Comparison of ENCODE assay signal across 4 worm cellular contexts in the genomic region with DNA sequence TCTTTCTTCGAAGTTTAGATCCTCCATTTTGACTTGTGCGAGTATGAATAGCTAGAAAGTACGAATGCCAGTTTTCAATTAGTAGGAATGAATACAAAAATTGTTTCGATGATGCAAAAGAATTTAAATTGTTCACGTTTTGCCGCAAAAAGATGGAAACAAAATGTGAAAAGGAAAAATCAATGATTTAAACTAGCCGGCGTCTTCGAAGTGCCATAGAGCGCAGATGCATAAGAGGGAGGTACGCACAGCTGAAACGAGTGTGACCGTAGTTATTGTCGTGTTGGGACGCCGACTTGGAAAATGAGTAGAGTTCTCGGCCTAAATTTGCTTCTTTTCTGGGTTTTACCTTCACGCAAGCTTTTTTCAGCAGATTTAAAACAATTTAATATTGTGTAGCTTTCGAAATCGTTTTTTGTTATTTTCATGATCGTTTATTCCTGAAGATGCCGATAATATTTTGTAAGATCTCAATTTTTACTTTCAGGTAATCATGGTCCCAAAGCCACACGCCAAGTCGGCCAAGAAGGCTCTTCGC.
A peak's percentile ranks its signal among the peaks of the same experiment; 100 is the strongest.
TF ChIP-seq lines count a peak whose summit lies in the region.

TSS of gene ify-1 (minus strand) at position 51 of the 538 bp plus-strand sequence.
TSS of gene rpl-22 (plus strand) at position 488 of the 538 bp plus-strand sequence.

TF ChIP-seq in whole organism, L2 larva, 48 proteins besides CTCF, POLR2A, EP300 and RAD21 (continues in another document):
- TF ChIP-seq nhr-77 (tag; optimal IDR thresholded peaks at IDR 0.05; lab: Kevin White, UChicago) (peak; percentile 76), nhr-12 (tag; optimal IDR thresholded peaks at IDR 0.05; lab: Kevin White, UChicago) (no peak), unc-62 (GFP tag; optimal IDR thresholded peaks at IDR 0.05; lab: Kevin White, UChicago) (peak; percentile 47), elt-3 (tag; optimal IDR thresholded peaks at IDR 0.05; lab: Kevin White, UChicago) (no peak), gmeb-1 (tag; optimal IDR thresholded peaks at IDR 0.05; lab: Kevin White, UChicago) (peak; percentile 95), skn-1 (tag; optimal IDR thresholded peaks at IDR 0.05; lab: Kevin White, UChicago) (no peak), R02D3.7 (tag; optimal IDR thresholded peaks at IDR 0.05; lab: Kevin White, UChicago) (peak; percentile 43), nhr-25 (tag; optimal IDR thresholded peaks at IDR 0.05; lab: Kevin White, UChicago) (peak; percentile 95), nhr-129 (tag; optimal IDR thresholded peaks at IDR 0.05; lab: Kevin White, UChicago) (peak; percentile 98), alr-1 (tag; optimal IDR thresholded peaks at IDR 0.05; lab: Kevin White, UChicago) (no peak), nhr-11 (tag; optimal IDR thresholded peaks at IDR 0.05; lab: Kevin White, UChicago) (peak; percentile 37), unc-39 (tag; optimal IDR thresholded peaks at IDR 0.05; lab: Kevin White, UChicago) (no peak), blmp-1 (tag; optimal IDR thresholded peaks at IDR 0.05; lab: Kevin White, UChicago; ENCODE audit: insufficient read depth) (peak; percentile 86), nhr-237 (tag; optimal IDR thresholded peaks at IDR 0.05; lab: Kevin White, UChicago) (no peak), lsy-2 (tag; optimal IDR thresholded peaks at IDR 0.05; lab: Kevin White, UChicago) (peak; percentile 98 to 100), elt-1 (tag; optimal IDR thresholded peaks at IDR 0.05; lab: Kevin White, UChicago) (no peak), ztf-11 (tag; optimal IDR thresholded peaks at IDR 0.05; lab: Kevin White, UChicago) (no peak), ama-1 (optimal IDR thresholded peaks at IDR 0.05; lab: Kevin White, UChicago) (peak; percentile 71), F13H6.1 (tag; optimal IDR thresholded peaks at IDR 0.05; lab: Kevin White, UChicago) (peak; percentile 92), fos-1 (tag; optimal IDR thresholded peaks at IDR 0.05; lab: Kevin White, UChicago) (peak; percentile 83), ztf-1 (GFP tag; conservative IDR thresholded peaks at IDR 0.05; lab: Robert Waterston, UW) (no peak)

TF ChIP-seq in whole organism, L4 larva, 104 proteins besides CTCF, POLR2A, EP300 and RAD21 (continues in another document):
- no peak for TF ChIP-seq ceh-62 (tag; optimal IDR thresholded peaks at IDR 0.05; lab: Kevin White, UChicago)
- peak; percentile 95 for TF ChIP-seq nhr-6 (tag; optimal IDR thresholded peaks at IDR 0.05; lab: Kevin White, UChicago)
- no peak for TF ChIP-seq nhr-237 (tag; optimal IDR thresholded peaks at IDR 0.05; lab: Kevin White, UChicago)
- TF ChIP-seq aha-1 (tag; lab: Kevin White, UChicago): peak; percentile 91
- TF ChIP-seq dve-1 (tag; optimal IDR thresholded peaks at IDR 0.05; lab: Kevin White, UChicago; ENCODE audit: insufficient read depth): peak; percentile 95
- TF ChIP-seq zag-1 (tag; optimal IDR thresholded peaks at IDR 0.05; lab: Kevin White, UChicago): peak; percentile 42
- TF ChIP-seq madf-9 (GFP tag; conservative IDR thresholded peaks at IDR 0.05; lab: Robert Waterston, UW): 0 out of 2 replicates have a peak, but pooled peaks have one; percentile 21
- peak; percentile 100 for TF ChIP-seq D1046.2 (GFP tag; IDR thresholded peaks at IDR 0.05; lab: Robert Waterston, UW)
- TF ChIP-seq skn-1 (tag; optimal IDR thresholded peaks at IDR 0.05; lab: Kevin White, UChicago): no peak
- no peak for TF ChIP-seq gei-8 (GFP tag; optimal IDR thresholded peaks at IDR 0.05; lab: Kevin White, UChicago)
- peak; percentile 61 for TF ChIP-seq mxl-3 (GFP tag; optimal IDR thresholded peaks at IDR 0.05; lab: Kevin White, UChicago)
- peak; percentile 89 for TF ChIP-seq hlh-11 (tag; optimal IDR thresholded peaks at IDR 0.05; lab: Kevin White, UChicago)
- peak; percentile 80 for TF ChIP-seq nhr-28 (tag; optimal IDR thresholded peaks at IDR 0.05; lab: Kevin White, UChicago)
- no peak for TF ChIP-seq ceh-32 (tag; optimal IDR thresholded peaks at IDR 0.05; lab: Kevin White, UChicago; ENCODE audit: poor library complexity)
- no peak for TF ChIP-seq nhr-76 (tag; optimal IDR thresholded peaks at IDR 0.05; lab: Kevin White, UChicago)
- TF ChIP-seq zfp-2 (tag; optimal IDR thresholded peaks at IDR 0.05; lab: Kevin White, UChicago): peak; percentile 57
- no peak for TF ChIP-seq aly-2 (tag; optimal IDR thresholded peaks at IDR 0.05; lab: Kevin White, UChicago)
- 0 out of 2 replicates have a peak, but pooled peaks have one; percentile 36 for TF ChIP-seq Y75B8A.6 (GFP tag; IDR thresholded peaks at IDR 0.05; lab: Robert Waterston, UW)
- TF ChIP-seq lsy-2 (tag; optimal IDR thresholded peaks at IDR 0.05; lab: Kevin White, UChicago): peak; percentile 97 to 99
- no peak for TF ChIP-seq daf-12 (tag; optimal IDR thresholded peaks at IDR 0.05; lab: Kevin White, UChicago)
- TF ChIP-seq nhr-102 (tag; optimal IDR thresholded peaks at IDR 0.05; lab: Kevin White, UChicago): peak; percentile 82
- TF ChIP-seq mep-1 (tag; optimal IDR thresholded peaks at IDR 0.05; lab: Kevin White, UChicago): peak; percentile 96

TF ChIP-seq in whole organism, late embryonic, 69 proteins besides CTCF, POLR2A, EP300 and RAD21 (continues in another document):
- TF ChIP-seq lim-6 (tag; optimal IDR thresholded peaks at IDR 0.05; lab: Kevin White, UChicago): no peak
- peak; percentile 16 for TF ChIP-seq ceh-2 (tag; optimal IDR thresholded peaks at IDR 0.05; lab: Kevin White, UChicago)
- TF ChIP-seq ceh-45 (GFP tag; IDR thresholded peaks at IDR 0.05; lab: Robert Waterston, UW): no peak
- peak; percentile 31 for TF ChIP-seq hlh-8 (tag; optimal IDR thresholded peaks at IDR 0.05; lab: Kevin White, UChicago)
- TF ChIP-seq ceh-18 (tag; optimal IDR thresholded peaks at IDR 0.05; lab: Kevin White, UChicago): peak; percentile 86
- TF ChIP-seq F13H6.1 (tag; optimal IDR thresholded peaks at IDR 0.05; lab: Kevin White, UChicago): no peak
- no peak for TF ChIP-seq ceh-24 (tag; optimal IDR thresholded peaks at IDR 0.05; lab: Kevin White, UChicago)
- no peak for TF ChIP-seq syd-9 (tag; optimal IDR thresholded peaks at IDR 0.05; lab: Kevin White, UChicago)
- peak; percentile 82 for TF ChIP-seq unc-42 (tag; optimal IDR thresholded peaks at IDR 0.05; lab: Kevin White, UChicago)
- TF ChIP-seq sdc-2 (tag; optimal IDR thresholded peaks at IDR 0.05; lab: Kevin White, UChicago): peak; percentile 34
- TF ChIP-seq ceh-48 (tag; optimal IDR thresholded peaks at IDR 0.05; lab: Kevin White, UChicago): peak; percentile 97
- no peak for TF ChIP-seq odd-2 (tag; optimal IDR thresholded peaks at IDR 0.05; lab: Kevin White, UChicago)
- TF ChIP-seq unc-86 (tag; optimal IDR thresholded peaks at IDR 0.05; lab: Kevin White, UChicago): peak; percentile 61
- TF ChIP-seq mec-3 (tag; optimal IDR thresholded peaks at IDR 0.05; lab: Kevin White, UChicago; ENCODE audit: borderline replicate concordance): no peak
- peak; percentile 71 for TF ChIP-seq hlh-30 (tag; optimal IDR thresholded peaks at IDR 0.05; lab: Kevin White, UChicago; ENCODE audit: insufficient read depth)
- TF ChIP-seq fkh-6 (tag; optimal IDR thresholded peaks at IDR 0.05; lab: Kevin White, UChicago): no peak
- TF ChIP-seq hlh-15 (tag; optimal IDR thresholded peaks at IDR 0.05; lab: Kevin White, UChicago): no peak
- TF ChIP-seq zip-5 (tag; optimal IDR thresholded peaks at IDR 0.05; lab: Kevin White, UChicago): peak; percentile 3
- peak; percentile 36 for TF ChIP-seq pqm-1 (tag; optimal IDR thresholded peaks at IDR 0.05; lab: Kevin White, UChicago)
- peak; percentile 99 for TF ChIP-seq elt-2 (tag; optimal IDR thresholded peaks at IDR 0.05; lab: Kevin White, UChicago)
- TF ChIP-seq ceh-34 (tag; optimal IDR thresholded peaks at IDR 0.05; lab: Kevin White, UChicago): peak; percentile 51
- peak; percentile 66 for TF ChIP-seq ceh-30 (tag; optimal IDR thresholded peaks at IDR 0.05; lab: Kevin White, UChicago)
- peak; percentile 68 for TF ChIP-seq pax-1 (tag; optimal IDR thresholded peaks at IDR 0.05; lab: Kevin White, UChicago)
- TF ChIP-seq sox-4 (tag; optimal IDR thresholded peaks at IDR 0.05; lab: Kevin White, UChicago): peak; percentile 35

TF ChIP-seq in whole organism, mixed stage, embryonic, 35 proteins besides CTCF, POLR2A, EP300 and RAD21 (continues in another document):
- TF ChIP-seq pha-4 (tag; optimal IDR thresholded peaks at IDR 0.05; lab: Kevin White, UChicago) (peak; percentile 97), ceh-83 (GFP tag; optimal IDR thresholded peaks at IDR 0.05; lab: Kevin White, UChicago) (peak; percentile 30), blmp-1 (tag; optimal IDR thresholded peaks at IDR 0.05; lab: Kevin White, UChicago) (no peak), nhr-28 (tag; optimal IDR thresholded peaks at IDR 0.05; lab: Kevin White, UChicago) (no peak), M03D4.4 (tag; optimal IDR thresholded peaks at IDR 0.05; lab: Kevin White, UChicago) (peak; percentile 50), snpc-4 (tag; optimal IDR thresholded peaks at IDR 0.05; lab: Kevin White, UChicago) (no peak), lin-13 (tag; optimal IDR thresholded peaks at IDR 0.05; lab: Kevin White, UChicago) (peak; percentile 98), lsy-2 (tag; optimal IDR thresholded peaks at IDR 0.05; lab: Kevin White, UChicago) (peak; percentile 99), elt-3 (tag; optimal IDR thresholded peaks at IDR 0.05; lab: Kevin White, UChicago) (peak; percentile 72), nhr-76 (tag; optimal IDR thresholded peaks at IDR 0.05; lab: Kevin White, UChicago) (no peak), bed-3 (GFP tag; optimal IDR thresholded peaks at IDR 0.05; lab: Kevin White, UChicago) (no peak), ztf-11 (tag; optimal IDR thresholded peaks at IDR 0.05; lab: Kevin White, UChicago) (peak; percentile 50), unc-62 (GFP tag; optimal IDR thresholded peaks at IDR 0.05; lab: Kevin White, UChicago) (peak; percentile 61), ceh-39 (tag; optimal IDR thresholded peaks at IDR 0.05; lab: Kevin White, UChicago) (peak; percentile 83), nhr-237 (tag; optimal IDR thresholded peaks at IDR 0.05; lab: Kevin White, UChicago) (peak; percentile 95), ces-1 (GFP tag; optimal IDR thresholded peaks at IDR 0.05; lab: Kevin White, UChicago) (peak; percentile 82), hlh-1 (tag; optimal IDR thresholded peaks at IDR 0.05; lab: Kevin White, UChicago) (peak; percentile 83), flh-1 (GFP tag; optimal IDR thresholded peaks at IDR 0.05; lab: Kevin White, UChicago) (no peak), ceh-43 (GFP tag; optimal IDR thresholded peaks at IDR 0.05; lab: Kevin White, UChicago) (peak; percentile 18), sem-2 (GFP tag; optimal IDR thresholded peaks at IDR 0.05; lab: Kevin White, UChicago) (no peak), tbx-8 (GFP tag; optimal IDR thresholded peaks at IDR 0.05; lab: Kevin White, UChicago) (no peak), ham-2 (GFP tag; optimal IDR thresholded peaks at IDR 0.05; lab: Kevin White, UChicago) (peak; percentile 69), mep-1 (tag; optimal IDR thresholded peaks at IDR 0.05; lab: Kevin White, UChicago) (peak; percentile 96), cnd-1 (tag; optimal IDR thresholded peaks at IDR 0.05; lab: Kevin White, UChicago) (peak; percentile 61), elt-1 (tag; optimal IDR thresholded peaks at IDR 0.05; lab: Kevin White, UChicago; ENCODE audit: borderline replicate concordance, insufficient read depth) (peak; percentile 51), sptf-1 (tag; optimal IDR thresholded peaks at IDR 0.05; lab: Kevin White, UChicago) (peak; percentile 62)
